Fruit fly (Drosophila melanogaster) whole organism, wandering third instar larva: ENCODE data around the gene CG32486.

Experiments
- Abd-B ChIP-seq: fragments of >200 bp; optimal IDR thresholded peaks from 2 replicates; lab custom pipeline; 2017; ENCODE audit warnings: missing biosample characterization, missing genetic modification characterization
- CG32264 ChIP-seq: fragments of 200-800 bp; sonication (Bioruptor generic); optimal IDR thresholded peaks from 2 replicates; lab custom pipeline; 2016; ENCODE audit warnings: missing biosample characterization, missing genetic modification characterization
- CG9705 ChIP-seq: fragments of 200-800 bp; sonication (Bioruptor generic); optimal IDR thresholded peaks from 2 replicates; lab custom pipeline; 2018; ENCODE audit warnings: missing biosample characterization, mild to moderate bottlenecking, missing genetic modification characterization
- CrebA ChIP-seq: fragments of 200-800 bp; sonication (Bioruptor generic); optimal IDR thresholded peaks from 2 replicates; lab custom pipeline; 2016; ENCODE audit warnings: missing biosample characterization, mild to moderate bottlenecking, missing genetic modification characterization, borderline replicate concordance
- Dfd ChIP-seq: fragments of >200 bp; optimal IDR thresholded peaks from 2 replicates; lab custom pipeline; 2017; ENCODE audit warnings: missing biosample characterization, missing genetic modification characterization
- Dif ChIP-seq: fragments of 200-275, 200-300 bp; sonication (Bioruptor generic); optimal IDR thresholded peaks from 2 replicates; lab custom pipeline; 2018; ENCODE audit warnings: missing biosample characterization, missing genetic modification characterization; ENCODE audit not compliant: partially characterized antibody
- GATAd ChIP-seq: sonication (Bioruptor generic); optimal IDR thresholded peaks from 2 replicates; lab custom pipeline; 2016; ENCODE audit warnings: missing biosample characterization, missing genetic modification characterization
- HLH106 ChIP-seq: fragments of 200-800 bp; optimal IDR thresholded peaks from 3 replicates; lab custom pipeline; 2019; ENCODE audit warnings: missing biosample characterization, mild to moderate bottlenecking, missing genetic modification characterization, moderate library complexity
- Hnf4 ChIP-seq: fragments of 200-800 bp; sonication (Bioruptor generic); optimal IDR thresholded peaks from 2 replicates; lab custom pipeline; 2016; ENCODE audit warnings: missing biosample characterization, mild to moderate bottlenecking, missing genetic modification characterization
- Hr78 ChIP-seq: fragments of >200 bp; optimal IDR thresholded peaks from 2 replicates; lab custom pipeline; 2017; ENCODE audit warnings: missing biosample characterization, missing genetic modification characterization
- Hr83 ChIP-seq: fragments of 200-300 bp; sonication (Bioruptor generic); optimal IDR thresholded peaks from 2 replicates; lab custom pipeline; 2016; ENCODE audit warnings: missing biosample characterization, mild to moderate bottlenecking, missing genetic modification characterization, moderate library complexity; ENCODE audit not compliant: poor library complexity, severe bottlenecking
- Jra ChIP-seq: sonication (Bioruptor generic); optimal IDR thresholded peaks from 2 replicates; lab custom pipeline; 2016; ENCODE audit warnings: missing biosample characterization, missing genetic modification characterization
- Mio ChIP-seq: sonication (Bioruptor generic); optimal IDR thresholded peaks from 2 replicates; lab custom pipeline; 2016; ENCODE audit warnings: missing biosample characterization, missing genetic modification characterization
- Myc ChIP-seq: fragments of >200 bp; optimal IDR thresholded peaks from 2 replicates; lab custom pipeline; 2017
- N ChIP-seq: fragments of >200 bp; optimal IDR thresholded peaks from 2 replicates; lab custom pipeline; 2018; ENCODE audit warnings: missing biosample characterization, missing external identifiers, missing genetic modification characterization
- OdsH ChIP-seq: fragments of 200-800 bp; sonication (Bioruptor generic); optimal IDR thresholded peaks from 2 replicates; lab custom pipeline; 2016; ENCODE audit warnings: missing biosample characterization, mild to moderate bottlenecking, missing genetic modification characterization
- Rel ChIP-seq, 2 experiments: fragments of 200-800 bp; sonication (Bioruptor generic) in 1 of 2; optimal IDR thresholded peaks; 2 replicates in 1 of 2; 3 replicates in 1 of 2; lab custom pipeline; 2016 to 2019; ENCODE audit warnings: mild to moderate bottlenecking in 2 of 2, missing biosample characterization in 2 of 2, missing genetic modification characterization in 2 of 2, moderate library complexity in 1 of 2
- Sp1 ChIP-seq: fragments of 200-800 bp; sonication (Bioruptor generic); optimal IDR thresholded peaks from 3 replicates; lab custom pipeline; 2019; ENCODE audit warnings: missing biosample characterization, mild to moderate bottlenecking, missing genetic modification characterization, moderate library complexity
- Vsx2 ChIP-seq: fragments of 200-300, 225-300 bp; sonication (Bioruptor generic); optimal IDR thresholded peaks from 2 replicates; lab custom pipeline; 2018; ENCODE audit warnings: missing biosample characterization, missing genetic modification characterization; ENCODE audit not compliant: partially characterized antibody
- br ChIP-seq: fragments of 200-800 bp; sonication (Bioruptor generic); optimal IDR thresholded peaks from 2 replicates; lab custom pipeline; 2016; ENCODE audit warnings: missing biosample characterization, missing genetic modification characterization
- brk ChIP-seq: fragments of 200-800 bp; sonication (Bioruptor generic); optimal IDR thresholded peaks from 2 replicates; lab custom pipeline; 2016; ENCODE audit warnings: missing biosample characterization, mild to moderate bottlenecking, missing genetic modification characterization
- dl ChIP-seq, 2 experiments: fragments of 175-275, 200-275 bp in 1 of 2; fragments of 200-275 bp in 1 of 2; sonication (Bioruptor generic); optimal IDR thresholded peaks; lab custom pipeline; 2018; ENCODE audit warnings: mild to moderate bottlenecking in 2 of 2, missing biosample characterization in 2 of 2, missing genetic modification characterization in 2 of 2, moderate library complexity in 2 of 2; ENCODE audit not compliant: partially characterized antibody in 2 of 2, insufficient read depth in 1 of 2
- dmrt93B ChIP-seq: fragments of 200-800 bp; sonication (Bioruptor generic); optimal IDR thresholded peaks from 2 replicates; lab custom pipeline; 2018; ENCODE audit warnings: missing biosample characterization, mild to moderate bottlenecking, missing genetic modification characterization
- dsf ChIP-seq: sonication (Bioruptor generic); optimal IDR thresholded peaks from 2 replicates; lab custom pipeline; 2016; ENCODE audit warnings: missing biosample characterization, missing genetic modification characterization, borderline replicate concordance
- ey ChIP-seq: fragments of 200-800 bp; sonication (Bioruptor generic); optimal IDR thresholded peaks from 2 replicates; lab custom pipeline; 2016; ENCODE audit warnings: missing biosample characterization, missing genetic modification characterization
- foxo ChIP-seq, 2 experiments: fragments of 200-800 bp; sonication (Bioruptor generic); optimal IDR thresholded peaks; 2 replicates in 1 of 2; 3 replicates in 1 of 2; lab custom pipeline; 2016 to 2017; ENCODE audit warnings: missing biosample characterization in 2 of 2, missing genetic modification characterization in 2 of 2
- fru ChIP-seq: fragments of 200-800 bp; sonication (Bioruptor generic); optimal IDR thresholded peaks from 3 replicates; lab custom pipeline; 2016; ENCODE audit warnings: missing biosample characterization, mild to moderate bottlenecking, missing genetic modification characterization
- h ChIP-seq: fragments of 200-800 bp; sonication (Bioruptor generic); optimal IDR thresholded peaks from 3 replicates; lab custom pipeline; 2016; ENCODE audit warnings: missing biosample characterization, mild to moderate bottlenecking, missing genetic modification characterization
- jim ChIP-seq: fragments of 175-275, 200-325 bp; sonication (Bioruptor generic); optimal IDR thresholded peaks from 2 replicates; lab custom pipeline; 2016; ENCODE audit warnings: missing biosample characterization, mild to moderate bottlenecking, missing genetic modification characterization
- lola ChIP-seq: fragments of >200 bp; optimal IDR thresholded peaks from 2 replicates; lab custom pipeline; 2017; ENCODE audit warnings: missing biosample characterization, missing genetic modification characterization
- pan ChIP-seq: fragments of >200 bp; optimal IDR thresholded peaks from 2 replicates; lab custom pipeline; 2017
- psq ChIP-seq: fragments of 200-800 bp; sonication (Bioruptor generic); optimal IDR thresholded peaks from 3 replicates; lab custom pipeline; 2017; ENCODE audit warnings: missing biosample characterization, mild to moderate bottlenecking, missing genetic modification characterization, moderate library complexity
- rgr ChIP-seq: fragments of 200-800 bp; sonication (Bioruptor generic); optimal IDR thresholded peaks from 3 replicates; lab custom pipeline; 2016; ENCODE audit warnings: missing biosample characterization, mild to moderate bottlenecking, missing genetic modification characterization
- sage ChIP-seq: fragments of 200-800 bp; sonication (Bioruptor generic); optimal IDR thresholded peaks from 2 replicates; lab custom pipeline; 2016; ENCODE audit warnings: missing biosample characterization, mild to moderate bottlenecking, missing genetic modification characterization
- sv ChIP-seq: fragments of 200-800 bp; sonication (Bioruptor generic); optimal IDR thresholded peaks from 3 replicates; lab custom pipeline; 2016; ENCODE audit warnings: missing biosample characterization, missing genetic modification characterization
- tai ChIP-seq: sonication (Bioruptor generic); optimal IDR thresholded peaks from 2 replicates; lab custom pipeline; 2016; ENCODE audit warnings: missing biosample characterization, missing genetic modification characterization
- usp ChIP-seq: fragments of >200 bp; optimal IDR thresholded peaks from 2 replicates; lab custom pipeline; 2017; ENCODE audit warnings: missing biosample characterization, missing genetic modification characterization
- woc ChIP-seq: sonication (Bioruptor generic); optimal IDR thresholded peaks from 2 replicates; lab custom pipeline; 2016; ENCODE audit warnings: missing biosample characterization, mild to moderate bottlenecking, missing genetic modification characterization

CG32486 gene

dm6 chr3L:3074805-3075204, 4.2 kb upstream of the CG32486 start:
- TF ChIP-seq Rel (GFP tag; optimal IDR thresholded peaks at IDR 0.05; lab: Kevin White, UChicago), result no peak
- no peak for TF ChIP-seq Rel (tag; optimal IDR thresholded peaks at IDR 0.05; lab: Kevin White, UChicago)
- TF ChIP-seq psq, result peak; percentile 33
- peak; percentile 70 for TF ChIP-seq Vsx2 (GFP tag; lab: Kevin White, UChicago)
- no peak for TF ChIP-seq brk (GFP tag; lab: Kevin White, UChicago)
- no peak for TF ChIP-seq foxo (GFP tag; optimal IDR thresholded peaks at IDR 0.05; lab: Kevin White, UChicago)
- TF ChIP-seq woc (GFP tag; lab: Kevin White, UChicago), result no peak
- TF ChIP-seq tai, result no peak
- no peak for TF ChIP-seq CG32264 (GFP tag; lab: Kevin White, UChicago)
- TF ChIP-seq Dif (GFP tag; lab: Kevin White, UChicago), result no peak
- TF ChIP-seq fru (GFP tag; lab: Kevin White, UChicago), result peak; percentile 37
- no peak for TF ChIP-seq br (GFP tag; lab: Kevin White, UChicago)

DNA sequence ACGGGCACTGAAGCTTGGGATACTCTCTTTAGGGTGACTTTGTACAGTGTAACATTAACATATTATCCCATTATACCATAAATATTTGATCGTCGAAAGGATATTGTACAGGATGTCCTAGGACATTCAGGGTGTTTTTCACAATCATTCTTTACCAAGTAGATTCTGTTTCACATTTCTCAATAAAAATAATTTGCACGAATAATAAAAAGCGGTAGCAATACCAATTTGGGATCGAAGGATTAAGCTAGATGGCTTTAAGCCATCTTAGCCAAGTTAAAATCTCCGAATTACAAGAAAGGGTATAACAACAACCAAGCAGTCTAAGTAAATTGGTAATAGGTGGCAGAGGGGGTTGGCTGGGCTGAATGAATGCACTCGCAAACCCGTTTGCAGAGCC, 3.7 kb upstream of the CG32486 start:
- peak; percentile 47 for TF ChIP-seq Sp1 (GFP tag; lab: Kevin White, UChicago)
- TF ChIP-seq ey, result peak; percentile 29
- peak; percentile 61 for TF ChIP-seq woc (GFP tag; lab: Kevin White, UChicago)
- TF ChIP-seq HLH106 (tag; lab: Kevin White, UChicago), result peak; percentile 39
- no peak for TF ChIP-seq CG9705 (GFP tag; lab: Kevin White, UChicago)
- TF ChIP-seq brk (GFP tag; lab: Kevin White, UChicago), result no peak
- TF ChIP-seq fru (GFP tag; lab: Kevin White, UChicago), result peak; percentile 32
- TF ChIP-seq h (GFP tag; lab: Kevin White, UChicago), result peak; percentile 44
- peak; percentile 41 for TF ChIP-seq dmrt93B (GFP tag; lab: Kevin White, UChicago)
- TF ChIP-seq foxo (GFP tag; optimal IDR thresholded peaks at IDR 0.05; lab: Kevin White, UChicago), result peak in 1 of 2 experiments; percentile 45
- TF ChIP-seq dl (GFP tag; optimal IDR thresholded peaks at IDR 0.05; lab: Kevin White, UChicago; ENCODE audit: insufficient read depth in 1 of 2, partially characterized antibody in 2 of 2), result no peak
- TF ChIP-seq rgr (GFP tag; lab: Kevin White, UChicago), result peak; percentile 1
- TF ChIP-seq psq, result peak; percentile 2
- peak; percentile 44 for TF ChIP-seq OdsH

DNA sequence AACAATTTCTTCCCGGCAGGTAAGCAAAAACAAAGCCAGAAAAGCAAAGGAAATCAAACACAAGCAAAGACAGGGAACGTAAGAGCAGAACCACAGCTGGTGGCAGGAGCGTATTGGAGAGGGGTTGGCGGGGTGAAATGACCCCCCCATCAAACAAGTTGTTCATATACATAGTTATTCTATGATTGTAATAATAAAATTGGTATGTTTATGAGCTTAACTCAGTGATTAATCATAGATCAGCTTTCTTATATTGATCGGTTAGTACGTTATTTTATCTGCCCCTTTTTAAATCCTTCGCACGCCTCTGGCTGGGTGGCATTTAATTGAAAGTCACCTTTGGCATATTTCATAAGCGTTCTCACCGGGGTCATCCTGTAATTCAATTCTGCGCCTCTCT, 2.8 kb upstream of the CG32486 start:
- TF ChIP-seq Hnf4 (GFP tag; lab: Kevin White, UChicago), result no peak
- no peak for TF ChIP-seq Dif (GFP tag; lab: Kevin White, UChicago)
- TF ChIP-seq Sp1 (GFP tag; lab: Kevin White, UChicago), result peak; percentile 20
- no peak for TF ChIP-seq CG32264 (GFP tag; lab: Kevin White, UChicago)
- TF ChIP-seq Myc (lab: Kevin White, UChicago), result no peak
- TF ChIP-seq brk (GFP tag; lab: Kevin White, UChicago), result no peak
- peak; percentile 54 for TF ChIP-seq h (GFP tag; lab: Kevin White, UChicago)
- TF ChIP-seq Hr78 (GFP tag; lab: Kevin White, UChicago), result no peak
- TF ChIP-seq Abd-B (GFP tag; lab: Kevin White, UChicago), result no peak
- TF ChIP-seq Rel (GFP tag; optimal IDR thresholded peaks at IDR 0.05; lab: Kevin White, UChicago), result no peak
- no peak for TF ChIP-seq Rel (tag; optimal IDR thresholded peaks at IDR 0.05; lab: Kevin White, UChicago)
- TF ChIP-seq N (GFP tag; lab: Kevin White, UChicago), result no peak
- TF ChIP-seq dl (GFP tag; optimal IDR thresholded peaks at IDR 0.05; lab: Kevin White, UChicago; ENCODE audit: insufficient read depth in 1 of 2, partially characterized antibody in 2 of 2), result no peak
- TF ChIP-seq Mio (GFP tag; lab: Kevin White, UChicago), result no peak
- TF ChIP-seq GATAd (GFP tag; lab: Kevin White, UChicago), result no peak
- TF ChIP-seq foxo (GFP tag; optimal IDR thresholded peaks at IDR 0.05; lab: Kevin White, UChicago), result peak in 1 of 2 experiments; percentile 50
- no peak for TF ChIP-seq CrebA
- no peak for TF ChIP-seq Jra (GFP tag; lab: Kevin White, UChicago)
- no peak for TF ChIP-seq Dfd (GFP tag; lab: Kevin White, UChicago)
- TF ChIP-seq CG9705 (GFP tag; lab: Kevin White, UChicago), result peak; percentile 2
- no peak for TF ChIP-seq woc (GFP tag; lab: Kevin White, UChicago)
- peak; percentile 21 for TF ChIP-seq br (GFP tag; lab: Kevin White, UChicago)
- no peak for TF ChIP-seq OdsH
- no peak for TF ChIP-seq lola (GFP tag; lab: Kevin White, UChicago)
- no peak for TF ChIP-seq usp
- peak; percentile 52 for TF ChIP-seq fru (GFP tag; lab: Kevin White, UChicago)
- TF ChIP-seq Vsx2 (GFP tag; lab: Kevin White, UChicago), result no peak
- TF ChIP-seq dsf (GFP tag; lab: Kevin White, UChicago), result no peak
- peak; percentile 43 for TF ChIP-seq HLH106 (tag; lab: Kevin White, UChicago)
- no peak for TF ChIP-seq sv (GFP tag; lab: Kevin White, UChicago)
- TF ChIP-seq tai, result no peak
- no peak for TF ChIP-seq jim (GFP tag; lab: Kevin White, UChicago)
- TF ChIP-seq Hr83 (GFP tag; lab: Kevin White, UChicago), result no peak
- peak; percentile 10 for TF ChIP-seq ey
- TF ChIP-seq sage, result no peak
- TF ChIP-seq pan (lab: Kevin White, UChicago), result no peak
- no peak for TF ChIP-seq psq
- no peak for TF ChIP-seq dmrt93B (GFP tag; lab: Kevin White, UChicago)
- TF ChIP-seq rgr (GFP tag; lab: Kevin White, UChicago), result no peak
- TF ChIP-seq, all 38 proteins: peak for 8
